Worm (Caenorhabditis elegans): ENCODE results near the gene pqn-36.

DNA sequence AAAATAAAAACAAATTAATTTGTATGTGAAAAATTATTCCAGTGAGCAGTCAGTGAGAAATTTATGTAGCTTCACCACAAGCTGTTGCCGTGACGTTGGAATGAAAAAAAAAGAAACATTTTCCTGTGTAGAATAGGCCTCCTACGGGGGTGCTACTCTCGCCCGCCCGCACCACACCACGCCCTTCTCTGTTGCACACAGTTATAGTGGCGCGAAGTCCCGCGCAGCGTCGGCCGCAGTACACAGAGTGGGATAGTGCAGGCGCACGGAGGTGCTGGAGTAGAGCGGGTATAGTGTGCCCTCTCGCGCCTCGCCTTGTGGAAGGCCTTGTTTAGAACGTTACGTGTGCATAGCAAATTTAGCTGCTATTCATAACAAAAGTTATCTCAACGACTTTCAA lies 23.5 kb upstream of the pqn-36 start:
- no peak for TF ChIP-seq aly-1 (tag; optimal IDR thresholded peaks at IDR 0.05)
- no peak for TF ChIP-seq tra-4 (tag; optimal IDR thresholded peaks at IDR 0.05)
- TF ChIP-seq ceh-36 (tag; optimal IDR thresholded peaks at IDR 0.05), result no peak
- no peak for TF ChIP-seq tbx-11 (GFP tag; IDR thresholded peaks at IDR 0.05)
- TF ChIP-seq B0310.2 (tag; optimal IDR thresholded peaks at IDR 0.05), result no peak
- no peak for TF ChIP-seq flt-1 (GFP tag; IDR thresholded peaks at IDR 0.05)
- TF ChIP-seq ama-1 (optimal IDR thresholded peaks at IDR 0.05), result no peak
- TF ChIP-seq hmg-4 (GFP tag; optimal IDR thresholded peaks at IDR 0.05), result no peak
- TF ChIP-seq ets-7 (tag; optimal IDR thresholded peaks at IDR 0.05), result no peak
